Fruit fly (Drosophila melanogaster) whole organism, embryonic: ENCODE results near the gene alpha4GT2.
A peak's percentile ranks its signal among the peaks of the same experiment; 100 is the strongest.

Experiments used
- CG10209 ChIP-seq: fragments of 200-800 bp; sonication (Bioruptor generic); optimal IDR thresholded peaks from 3 replicates; lab custom pipeline; 2017; ENCODE audit warnings: missing biosample characterization, mild to moderate bottlenecking, missing genetic modification characterization, missing genetic modification reagents
- CG10959 ChIP-seq: fragments of 200-800 bp; sonication (Bioruptor generic); IDR thresholded peaks from 2 replicates; pipeline ENCODE4 v1.3.6; 2022; ENCODE audit warnings: missing biosample characterization, missing genetic modification characterization
- CG12942 ChIP-seq: fragments of 200-800 bp; sonication (Bioruptor generic); optimal IDR thresholded peaks from 3 replicates; lab custom pipeline; 2016; ENCODE audit warnings: missing biosample characterization, missing genetic modification characterization
- CG15011 ChIP-seq: fragments of 200-800 bp; sonication (Bioruptor generic); optimal IDR thresholded peaks from 3 replicates; lab custom pipeline; 2018; ENCODE audit warnings: missing biosample characterization, mild to moderate bottlenecking, missing genetic modification characterization
- CG1529 ChIP-seq: fragments of 200-800 bp; sonication (Bioruptor generic); optimal IDR thresholded peaks from 3 replicates; lab custom pipeline; 2018; ENCODE audit warnings: missing biosample characterization, missing genetic modification characterization
- CG16815 ChIP-seq: fragments of 200-800 bp; sonication (Bioruptor generic); optimal IDR thresholded peaks from 3 replicates; lab custom pipeline; 2017; ENCODE audit warnings: missing biosample characterization, mild to moderate bottlenecking, missing genetic modification characterization
- CG17361 ChIP-seq: fragments of 200-800 bp; sonication (Bioruptor generic); IDR thresholded peaks from 3 replicates; pipeline ENCODE4 v1.3.6; 2022; ENCODE audit warnings: missing biosample characterization, missing genetic modification characterization
- CG1832 ChIP-seq: fragments of 200-800 bp; sonication (Bioruptor generic); optimal IDR thresholded peaks from 2 replicates; lab custom pipeline; 2017; ENCODE audit warnings: missing biosample characterization, mild to moderate bottlenecking, missing genetic modification characterization, inconsistent platforms
- CG18764 ChIP-seq: fragments of 200-800 bp; sonication (Bioruptor generic); optimal IDR thresholded peaks from 3 replicates; lab custom pipeline; 2016; ENCODE audit warnings: missing biosample characterization, missing genetic modification characterization
- CG30020 ChIP-seq: fragments of 200-800 bp; optimal IDR thresholded peaks from 2 replicates; lab custom pipeline; 2019; ENCODE audit warnings: missing biosample characterization, mild to moderate bottlenecking, missing genetic modification characterization, moderate library complexity
- CG30431 ChIP-seq: fragments of 200-800 bp; sonication (Bioruptor generic); optimal IDR thresholded peaks from 2 replicates; lab custom pipeline; 2017; ENCODE audit warnings: missing biosample characterization, missing genetic modification characterization
- CG31224 ChIP-seq: fragments of 200-800 bp; sonication (Bioruptor generic); IDR thresholded peaks from 2 replicates; pipeline ENCODE4 v1.3.6; 2022; ENCODE audit warnings: missing biosample characterization, missing genetic modification characterization
- CG3281 ChIP-seq: fragments of 200-800 bp; sonication (Bioruptor generic); optimal IDR thresholded peaks from 3 replicates; lab custom pipeline; 2017; ENCODE audit warnings: missing biosample characterization, mild to moderate bottlenecking, missing genetic modification characterization
- CG42726 ChIP-seq: fragments of 200-800 bp; sonication (Bioruptor generic); IDR thresholded peaks from 2 replicates; pipeline ENCODE4 v1.3.6; 2022; ENCODE audit warnings: missing biosample characterization, missing genetic modification characterization; ENCODE audit not compliant: partially characterized antibody
- CG4360 ChIP-seq: fragments of 200-800 bp; sonication (Bioruptor generic); IDR thresholded peaks from 2 replicates; pipeline ENCODE4 v1.3.6; 2022; ENCODE audit warnings: missing biosample characterization, missing genetic modification characterization
- CG4707 ChIP-seq: fragments of 200-800 bp; sonication (Bioruptor generic); optimal IDR thresholded peaks from 2 replicates; lab custom pipeline; 2018; ENCODE audit warnings: missing biosample characterization, mild to moderate bottlenecking, missing genetic modification characterization, moderate library complexity
- CG6854 ChIP-seq: fragments of 200-800 bp; sonication (Bioruptor generic); optimal IDR thresholded peaks from 3 replicates; lab custom pipeline; 2017; ENCODE audit warnings: missing biosample characterization, mild to moderate bottlenecking, missing genetic modification characterization
- CG7271 ChIP-seq: fragments of 200-800 bp; sonication (Bioruptor generic); optimal IDR thresholded peaks from 2 replicates; lab custom pipeline; 2018; ENCODE audit warnings: missing biosample characterization, mild to moderate bottlenecking, missing genetic modification characterization, moderate library complexity
- CG7556 ChIP-seq: fragments of 200-800 bp; sonication (Bioruptor generic); optimal IDR thresholded peaks from 2 replicates; lab custom pipeline; 2017; ENCODE audit warnings: missing biosample characterization, mild to moderate bottlenecking, missing genetic modification characterization
- CG7786 ChIP-seq: fragments of 200-800 bp; sonication (Bioruptor generic); optimal IDR thresholded peaks from 2 replicates; lab custom pipeline; 2016; ENCODE audit warnings: missing biosample characterization, missing genetic modification characterization
- CG8281 ChIP-seq: fragments of 200-800 bp; sonication (Bioruptor generic); optimal IDR thresholded peaks from 2 replicates; lab custom pipeline; 2018; ENCODE audit warnings: missing biosample characterization, mild to moderate bottlenecking, missing genetic modification characterization, moderate library complexity
- CG8388 ChIP-seq: fragments of 200-800 bp; sonication (Bioruptor generic); optimal IDR thresholded peaks from 2 replicates; lab custom pipeline; 2019; ENCODE audit warnings: missing biosample characterization, mild to moderate bottlenecking, missing genetic modification characterization, moderate library complexity
- CG9727 ChIP-seq: fragments of 200-800 bp; sonication (Bioruptor generic); optimal IDR thresholded peaks from 3 replicates; lab custom pipeline; 2017; ENCODE audit warnings: missing biosample characterization, mild to moderate bottlenecking, missing genetic modification characterization
- Dip2 ChIP-seq: fragments of 200-800 bp; sonication (Bioruptor generic); IDR thresholded peaks from 2 replicates; pipeline ENCODE4 v1.3.6; 2022; ENCODE audit warnings: missing biosample characterization, missing genetic modification characterization
- Dll ChIP-seq: fragments of 200-800 bp; sonication (Bioruptor generic); IDR thresholded peaks from 4 replicates; pipeline ENCODE4 v1.3.6; 2022; ENCODE audit warnings: missing biosample characterization, missing genetic modification characterization; ENCODE audit not compliant: partially characterized antibody
- HLH3B ChIP-seq: fragments of 200-800 bp; sonication (Bioruptor generic); IDR thresholded peaks from 2 replicates; pipeline ENCODE4 v1.3.6; 2022; ENCODE audit warnings: missing biosample characterization, missing genetic modification characterization
- Jarid2 ChIP-seq: fragments of 200-800 bp; sonication (Bioruptor generic); optimal IDR thresholded peaks from 3 replicates; lab custom pipeline; 2017; ENCODE audit warnings: mild to moderate bottlenecking, missing biosample characterization, missing genetic modification reagents, missing genetic modification characterization
- NK7.1 ChIP-seq: fragments of 200-800 bp; sonication (Bioruptor generic); optimal IDR thresholded peaks from 3 replicates; lab custom pipeline; 2016; ENCODE audit warnings: missing biosample characterization, missing genetic modification characterization
- Rx ChIP-seq: fragments of 200-800 bp; sonication (Bioruptor generic); IDR thresholded peaks from 2 replicates; pipeline ENCODE4 v1.3.6; 2022; ENCODE audit warnings: missing biosample characterization, missing genetic modification characterization
- Six4 ChIP-seq: fragments of 200-800 bp; sonication (Bioruptor generic); optimal IDR thresholded peaks from 2 replicates; lab custom pipeline; 2016; ENCODE audit warnings: missing biosample characterization, missing genetic modification characterization
- Spps ChIP-seq: fragments of 200-800 bp; sonication (Bioruptor generic); optimal IDR thresholded peaks from 2 replicates; lab custom pipeline; 2018; ENCODE audit warnings: missing biosample characterization, mild to moderate bottlenecking, missing genetic modification characterization
- Stat92E ChIP-seq, 3 experiments: fragments of >200 bp in 2 of 3; fragments of 200-800 bp in 1 of 3; sonication (Bioruptor generic) in 1 of 3; optimal IDR thresholded peaks; 2 replicates each; lab custom pipeline; 2017 to 2019; ENCODE audit warnings: missing biosample characterization in 3 of 3, missing genetic modification characterization in 3 of 3, mild to moderate bottlenecking in 1 of 3, moderate library complexity in 1 of 3
- Xbp1 ChIP-seq: fragments of 200-800 bp; sonication (Bioruptor generic); optimal IDR thresholded peaks from 3 replicates; lab custom pipeline; 2016; ENCODE audit warnings: missing biosample characterization, mild to moderate bottlenecking, missing genetic modification characterization
- Xrp1 ChIP-seq: fragments of 200-800 bp; sonication (Bioruptor generic); IDR thresholded peaks from 2 replicates; pipeline ENCODE4 v1.3.6; 2022; ENCODE audit warnings: missing biosample characterization, missing genetic modification characterization
- ab ChIP-seq: fragments of 200-800 bp; sonication (Bioruptor generic); optimal IDR thresholded peaks from 2 replicates; lab custom pipeline; 2016; ENCODE audit warnings: missing biosample characterization, missing genetic modification characterization
- ap ChIP-seq: fragments of 200-800 bp; sonication (Bioruptor generic); IDR thresholded peaks from 2 replicates; pipeline ENCODE4 v1.3.6; 2022; ENCODE audit warnings: missing biosample characterization, missing genetic modification characterization
- br ChIP-seq: fragments of >200 bp; optimal IDR thresholded peaks from 2 replicates; lab custom pipeline; 2017
- crp ChIP-seq, 2 experiments: fragments of 200-800 bp; sonication (Bioruptor generic); optimal IDR thresholded peaks; 2 replicates in 1 of 2; 3 replicates in 1 of 2; lab custom pipeline; 2017; ENCODE audit warnings: missing biosample characterization in 2 of 2, missing genetic modification characterization in 2 of 2, mild to moderate bottlenecking in 1 of 2, moderate library complexity in 1 of 2
- da ChIP-seq: fragments of 200-800 bp; sonication (Bioruptor generic); optimal IDR thresholded peaks from 2 replicates; lab custom pipeline; 2016; ENCODE audit warnings: missing biosample characterization, missing genetic modification characterization
- dysf ChIP-seq: fragments of 200-800 bp; sonication (Bioruptor generic); IDR thresholded peaks from 3 replicates; pipeline ENCODE4 v1.3.6; 2022; ENCODE audit warnings: missing biosample characterization, missing genetic modification characterization
- fu2 ChIP-seq: fragments of 200-800 bp; sonication (Bioruptor generic); optimal IDR thresholded peaks from 2 replicates; lab custom pipeline; 2016; ENCODE audit warnings: missing biosample characterization, missing genetic modification characterization
- jumu ChIP-seq: fragments of 200-800 bp; sonication (Bioruptor generic); optimal IDR thresholded peaks from 3 replicates; lab custom pipeline; 2016; ENCODE audit warnings: missing biosample characterization, missing genetic modification characterization
- peb ChIP-seq: fragments of 200-800 bp; sonication (Bioruptor generic); IDR thresholded peaks from 2 replicates; pipeline ENCODE4 v1.3.6; 2022; ENCODE audit warnings: missing biosample characterization, missing genetic modification characterization
- ranshi ChIP-seq: fragments of 200-800 bp; sonication (Bioruptor generic); IDR thresholded peaks from 2 replicates; pipeline ENCODE4 v1.3.6; 2022; ENCODE audit warnings: missing biosample characterization, missing genetic modification characterization
- sc ChIP-seq, 3 experiments: fragments of >200 bp in 2 of 3; fragments of 200-800 bp in 1 of 3; sonication (Bioruptor generic) in 1 of 3; optimal IDR thresholded peaks; 2 replicates in 2 of 3; 3 replicates in 1 of 3; lab custom pipeline; 2017; ENCODE audit warnings: mild to moderate bottlenecking in 1 of 3, missing biosample characterization in 1 of 3, missing genetic modification characterization in 1 of 3, missing genetic modification reagents in 1 of 3
- seq ChIP-seq: fragments of 200-800 bp; sonication (Bioruptor generic); IDR thresholded peaks from 2 replicates; pipeline ENCODE4 v1.3.6; 2022; ENCODE audit warnings: missing biosample characterization, missing genetic modification characterization
- sob ChIP-seq: fragments of 200-800 bp; sonication (Bioruptor generic); IDR thresholded peaks from 2 replicates; pipeline ENCODE4 v1.3.6; 2022; ENCODE audit warnings: missing biosample characterization, missing genetic modification characterization
- ttk ChIP-seq: fragments of 200-800 bp; sonication (Bioruptor generic); IDR thresholded peaks from 2 replicates; pipeline ENCODE4 v2.1.2; 2022; ENCODE audit warnings: missing biosample characterization, missing genetic modification characterization
- unc-4 ChIP-seq: fragments of 200-800 bp; sonication (Bioruptor generic); IDR thresholded peaks from 2 replicates; pipeline ENCODE4 v1.3.6; 2022; ENCODE audit warnings: missing biosample characterization, missing genetic modification characterization; ENCODE audit not compliant: partially characterized antibody
- wor ChIP-seq: fragments of 200-800 bp; sonication (Bioruptor generic); IDR thresholded peaks from 2 replicates; pipeline ENCODE4 v1.3.6; 2022; ENCODE audit warnings: missing biosample characterization, missing genetic modification characterization

The alpha4GT2 gene

dm6 chr3R:25879324-25879766, 47.3 kb downstream of the alpha4GT2 start (continued):
- TF ChIP-seq Spps (peak; percentile 57), CG42726 (GFP tag; lab: Robert Waterston, UW) (no peak), CG3281 (GFP tag; lab: Kevin White, UChicago) (peak; percentile 70), Jarid2 (GFP tag; lab: Kevin White, UChicago) (peak; percentile 20), jumu (GFP tag; lab: Kevin White, UChicago) (peak; percentile 16), CG4707 (GFP tag; lab: Kevin White, UChicago) (peak; percentile 61), Xrp1 (GFP tag; lab: Robert Waterston, UW) (peak; percentile 83), CG1529 (peak; percentile 63), CG8388 (GFP tag; lab: Kevin White, UChicago) (peak; percentile 77), da (peak; percentile 19), ab (GFP tag; lab: Kevin White, UChicago) (peak; percentile 57), CG1832 (GFP tag; lab: Kevin White, UChicago) (no peak), dysf (GFP tag; lab: Robert Waterston, UW) (peak; percentile 90; the same call in 2 of the 3 replicates), Dip2 (GFP tag; lab: Robert Waterston, UW) (no peak), CG16815 (peak; percentile 28), CG6854 (GFP tag; lab: Kevin White, UChicago) (peak; percentile 57), CG31224 (GFP tag; lab: Robert Waterston, UW) (no peak), ranshi (GFP tag; lab: Robert Waterston, UW) (peak; percentile 85; the same call in 1 of the 2 replicates), sob (GFP tag; lab: Robert Waterston, UW) (peak; percentile 77; the same call in 1 of the 2 replicates), peb (GFP tag; lab: Robert Waterston, UW) (peak; percentile 46; the same call in 1 of the 2 replicates), br (no peak), CG7271 (tag; lab: Kevin White, UChicago) (peak; percentile 39), fu2 (GFP tag; lab: Kevin White, UChicago) (peak; percentile 48), crp (GFP tag; optimal IDR thresholded peaks at IDR 0.05; lab: Kevin White, UChicago) (no peak), CG10209 (GFP tag; lab: Kevin White, UChicago) (peak; percentile 54), HLH3B (GFP tag; lab: Robert Waterston, UW) (peak; percentile 84; the same call in 1 of the 2 replicates), CG4360 (GFP tag; lab: Robert Waterston, UW) (no peak; the same call in 1 of the 2 replicates), Stat92E (GFP tag; optimal IDR thresholded peaks at IDR 0.05; lab: Kevin White, UChicago) (no peak), CG30020 (no peak), CG7556 (GFP tag; lab: Kevin White, UChicago) (peak; percentile 53), ttk (peak; percentile 73; the same call in 1 of the 2 replicates), Xbp1 (GFP tag; lab: Kevin White, UChicago) (peak; percentile 84), CG7786 (GFP tag; lab: Kevin White, UChicago) (peak; percentile 71), ap (GFP tag; lab: Robert Waterston, UW) (peak; percentile 72), sc (optimal IDR thresholded peaks at IDR 0.05; lab: Kevin White, UChicago) (no peak), sc (GFP tag; optimal IDR thresholded peaks at IDR 0.05; lab: Kevin White, UChicago) (peak; percentile 69), Rx (GFP tag; lab: Robert Waterston, UW) (no peak), NK7.1 (GFP tag; lab: Kevin White, UChicago) (peak; percentile 60), unc-4 (no peak), CG9727 (GFP tag; lab: Kevin White, UChicago) (peak; percentile 71), CG30431 (GFP tag; lab: Kevin White, UChicago) (peak; percentile 42), CG18764 (GFP tag; lab: Kevin White, UChicago) (peak; percentile 53), Dll (GFP tag; lab: Robert Waterston, UW) (no peak), Six4 (peak; percentile 73), CG17361 (GFP tag; lab: Robert Waterston, UW) (peak; percentile 81), CG8281 (tag; lab: Kevin White, UChicago) (peak; percentile 43), seq (GFP tag; lab: Robert Waterston, UW) (peak; percentile 68), CG12942 (peak; percentile 64), CG15011 (GFP tag; lab: Kevin White, UChicago) (peak; percentile 25), wor (GFP tag; lab: Robert Waterston, UW) (peak; percentile 74; the same call in 1 of the 2 replicates), CG10959 (GFP tag; lab: Robert Waterston, UW) (no peak; the same call in 1 of the 2 replicates)
